Worm (Caenorhabditis elegans): ENCODE measurements around the gene fbxc-12.

- TF ChIP-seq aptf-2 (GFP tag; conservative IDR thresholded peaks at IDR 0.05), result no peak
- no peak for TF ChIP-seq hrde-1 (tag; optimal IDR thresholded peaks at IDR 0.05; ENCODE audit: borderline replicate concordance)
- no peak for TF ChIP-seq dpl-1 (GFP tag; optimal IDR thresholded peaks at IDR 0.05)
- no peak for TF ChIP-seq B0019.2 (GFP tag; conservative IDR thresholded peaks at IDR 0.05)
- no peak for TF ChIP-seq madf-3 (GFP tag; IDR thresholded peaks at IDR 0.05)
- no peak for TF ChIP-seq him-1 (tag; optimal IDR thresholded peaks at IDR 0.05)
- no peak for TF ChIP-seq Y67H2A.10 (GFP tag; conservative IDR thresholded peaks at IDR 0.05)
- no peak for TF ChIP-seq B0035.1 (tag; optimal IDR thresholded peaks at IDR 0.05)
- no peak for TF ChIP-seq nfya-2 (GFP tag; IDR thresholded peaks at IDR 0.05)
- no peak for TF ChIP-seq cebp-2 (GFP tag; IDR thresholded peaks at IDR 0.05)
- no peak for TF ChIP-seq egl-18 (GFP tag; IDR thresholded peaks at IDR 0.05)
- no peak for TF ChIP-seq F57A8.1 (GFP tag; optimal IDR thresholded peaks at IDR 0.05)
- TF ChIP-seq sea-2 (GFP tag; IDR thresholded peaks at IDR 0.05), result no peak
- no peak for TF ChIP-seq pbrm-1 (GFP tag; IDR thresholded peaks at IDR 0.05)
Observed at ce11 chrIV:951569-951968, 46.5 kb downstream of the fbxc-12 start.
